Worm (Caenorhabditis elegans) whole organism, L1 larva: ENCODE data around the gene C07E3.9.

Experiments
- F16B12.6 ChIP-seq: fragments of 150-350 bp; optimal IDR thresholded peaks from 2 replicates; lab custom pipeline; 2014; ENCODE audit warnings: missing biosample characterization, missing genetic modification characterization
- Y116A8C.19 ChIP-seq: sonication (generic microtip); optimal IDR thresholded peaks from 2 replicates; lab custom pipeline; 2016; ENCODE audit warnings: missing compliant biosample characterization, missing genetic modification characterization, borderline replicate concordance
- aha-1 ChIP-seq: fragments of 150-350 bp; optimal IDR thresholded peaks from 2 replicates; lab custom pipeline; 2014; ENCODE audit warnings: missing biosample characterization, missing genetic modification characterization
- ama-1 ChIP-seq: fragments of 150-350 bp; optimal IDR thresholded peaks from 2 replicates; lab custom pipeline; 2014
- hlh-17 ChIP-seq: fragments of 200-800 bp; sonication (Bioruptor generic); optimal IDR thresholded peaks from 2 replicates; lab custom pipeline; 2018; ENCODE audit warnings: missing genetic modification characterization, mild to moderate bottlenecking, missing compliant biosample characterization, moderate library complexity, borderline replicate concordance
- nhr-11 ChIP-seq: fragments of 150-350 bp; optimal IDR thresholded peaks from 2 replicates; lab custom pipeline; 2014; ENCODE audit warnings: missing biosample characterization, missing genetic modification characterization
- snpc-4 ChIP-seq: fragments of 150-350 bp; optimal IDR thresholded peaks from 2 replicates; lab custom pipeline; 2014; ENCODE audit warnings: missing biosample characterization, missing genetic modification characterization
- sox-4 ChIP-seq: sonication (generic microtip); optimal IDR thresholded peaks from 2 replicates; lab custom pipeline; 2016; ENCODE audit warnings: missing genetic modification characterization, missing compliant biosample characterization

DNA sequence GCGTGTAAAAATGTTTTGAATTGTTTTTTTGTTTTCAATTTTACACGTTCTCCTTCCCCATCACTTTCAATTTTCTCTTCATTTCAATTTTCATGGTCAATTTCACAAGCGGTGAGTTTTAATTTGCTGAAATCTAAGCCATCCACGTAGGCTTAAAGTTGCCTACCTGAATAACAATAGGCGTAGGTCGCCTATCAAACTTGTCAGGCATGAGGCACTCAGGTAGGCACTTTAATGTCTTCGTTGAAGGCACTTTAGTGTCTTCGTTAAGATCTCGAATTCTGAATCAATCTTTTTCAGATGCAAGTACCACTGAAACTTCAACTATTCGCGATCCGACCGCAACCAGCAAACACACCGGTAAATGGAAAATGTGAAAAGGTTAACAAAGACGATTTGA lies 41.2 kb upstream of the C07E3.9 start, which contains the start of gene ZK970.8:
- TF ChIP-seq ama-1 (lab: Kevin White, UChicago) (no peak), snpc-4 (no peak), aha-1 (tag; lab: Kevin White, UChicago) (no peak), hlh-17 (GFP tag; lab: Kevin White, UChicago) (no peak), nhr-11 (tag; lab: Kevin White, UChicago) (no peak), Y116A8C.19 (no peak), sox-4 (tag; lab: Kevin White, UChicago) (no peak), F16B12.6 (no peak)
